Worm (Caenorhabditis elegans) whole organism, late embryonic: ENCODE data around the gene F45F2.10.
A peak's percentile ranks its signal among the peaks of the same experiment; 100 is the strongest.

Source experiments
- C38D4.7 ChIP-seq: fragments of 200-800 bp; sonication (Bioruptor generic); optimal IDR thresholded peaks from 2 replicates; lab custom pipeline; 2018; ENCODE audit warnings: mild to moderate bottlenecking, missing genetic modification characterization, moderate library complexity, missing compliant biosample characterization
- K02D7.2 ChIP-seq: sonication (generic microtip); optimal IDR thresholded peaks from 2 replicates; lab custom pipeline; 2017; ENCODE audit warnings: mild to moderate bottlenecking, missing genetic modification characterization, missing compliant biosample characterization
- K09A11.1 ChIP-seq: sonication (generic microtip); optimal IDR thresholded peaks from 2 replicates; lab custom pipeline; 2017; ENCODE audit warnings: antibody characterized with exemption, mild to moderate bottlenecking, missing genetic modification characterization, missing compliant biosample characterization; ENCODE audit not compliant: insufficient read depth
- Y22D7AL.16 ChIP-seq: sonication (generic microtip); optimal IDR thresholded peaks from 2 replicates; lab custom pipeline; 2016; ENCODE audit warnings: missing genetic modification characterization, missing compliant biosample characterization
- ahr-1 ChIP-seq: sonication (generic microtip); optimal IDR thresholded peaks from 2 replicates; lab custom pipeline; 2016; ENCODE audit warnings: missing genetic modification characterization, missing compliant biosample characterization
- ama-1 ChIP-seq: fragments of 150-350 bp; optimal IDR thresholded peaks from 2 replicates; lab custom pipeline; 2014
- ceh-18 ChIP-seq: sonication (generic microtip); optimal IDR thresholded peaks from 2 replicates; lab custom pipeline; 2016; ENCODE audit warnings: missing genetic modification characterization, missing compliant biosample characterization
- ceh-19 ChIP-seq: fragments of 200-800 bp; sonication (Bioruptor generic); optimal IDR thresholded peaks from 2 replicates; lab custom pipeline; 2018; ENCODE audit warnings: mild to moderate bottlenecking, missing genetic modification characterization, missing compliant biosample characterization
- ceh-22 ChIP-seq: sonication (generic microtip); optimal IDR thresholded peaks from 2 replicates; lab custom pipeline; 2017; ENCODE audit warnings: missing biosample characterization, missing genetic modification characterization
- ceh-30 ChIP-seq: fragments of 150-350 bp; optimal IDR thresholded peaks from 2 replicates; lab custom pipeline; 2014; ENCODE audit warnings: missing biosample characterization, missing genetic modification characterization
- ceh-34 ChIP-seq: sonication (generic microtip); optimal IDR thresholded peaks from 2 replicates; lab custom pipeline; 2016; ENCODE audit warnings: mild to moderate bottlenecking, missing genetic modification characterization, missing compliant biosample characterization
- ceh-45 ChIP-seq: fragments of 200-800 bp; sonication (Bioruptor generic); IDR thresholded peaks from 2 replicates; pipeline ENCODE4 v1.3.6; 2022; ENCODE audit warnings: missing genetic modification reagents, missing genetic modification characterization, missing compliant biosample characterization
- ceh-48 ChIP-seq: sonication (generic microtip); optimal IDR thresholded peaks from 2 replicates; lab custom pipeline; 2016; ENCODE audit warnings: missing genetic modification characterization, inconsistent platforms, missing compliant biosample characterization
- ceh-6 ChIP-seq: fragments of 200-800 bp; sonication (Bioruptor generic); optimal IDR thresholded peaks from 2 replicates; lab custom pipeline; 2018; ENCODE audit warnings: mild to moderate bottlenecking, missing genetic modification characterization, missing compliant biosample characterization
- ceh-9 ChIP-seq: sonication (generic microtip); optimal IDR thresholded peaks from 2 replicates; lab custom pipeline; 2016; ENCODE audit warnings: mild to moderate bottlenecking, missing genetic modification characterization, inconsistent platforms, missing compliant biosample characterization
- che-1 ChIP-seq: sonication (generic microtip); optimal IDR thresholded peaks from 2 replicates; lab custom pipeline; 2016; ENCODE audit warnings: mild to moderate bottlenecking, missing genetic modification characterization, missing compliant biosample characterization
- dve-1 ChIP-seq: sonication (generic microtip); optimal IDR thresholded peaks from 2 replicates; lab custom pipeline; 2017; ENCODE audit warnings: antibody characterized with exemption, mild to moderate bottlenecking, missing genetic modification characterization, missing compliant biosample characterization
- elt-2 ChIP-seq: sonication (generic microtip); optimal IDR thresholded peaks from 2 replicates; lab custom pipeline; 2016; ENCODE audit warnings: missing genetic modification reagents, missing genetic modification characterization, missing compliant biosample characterization
- elt-4 ChIP-seq: sonication (generic microtip); optimal IDR thresholded peaks from 2 replicates; lab custom pipeline; 2016; ENCODE audit warnings: missing genetic modification characterization, missing compliant biosample characterization
- ets-4 ChIP-seq: sonication (generic microtip); optimal IDR thresholded peaks from 2 replicates; lab custom pipeline; 2016; ENCODE audit warnings: missing genetic modification characterization, missing compliant biosample characterization
- fkh-10 ChIP-seq: fragments of 150-350 bp; optimal IDR thresholded peaks from 2 replicates; lab custom pipeline; 2014; ENCODE audit warnings: missing biosample characterization, missing genetic modification reagents, missing genetic modification characterization
- hlh-13 ChIP-seq: fragments of 200-800 bp; sonication (Bioruptor generic); optimal IDR thresholded peaks from 2 replicates; lab custom pipeline; 2018; ENCODE audit warnings: mild to moderate bottlenecking, missing genetic modification characterization, missing compliant biosample characterization
- hlh-30 ChIP-seq: sonication (generic microtip); optimal IDR thresholded peaks from 2 replicates; lab custom pipeline; 2017; ENCODE audit warnings: antibody characterized with exemption, missing genetic modification characterization, missing compliant biosample characterization; ENCODE audit not compliant: insufficient read depth
- hlh-6 ChIP-seq: sonication (generic microtip); optimal IDR thresholded peaks from 2 replicates; lab custom pipeline; 2016; ENCODE audit warnings: missing genotype, missing genetic modification characterization, missing compliant biosample characterization
- lim-6 ChIP-seq: sonication (generic microtip); optimal IDR thresholded peaks from 2 replicates; lab custom pipeline; 2016; ENCODE audit warnings: missing genetic modification characterization, missing compliant biosample characterization
- lin-11 ChIP-seq: fragments of 200-800 bp; sonication (Bioruptor generic); optimal IDR thresholded peaks from 2 replicates; lab custom pipeline; 2018; ENCODE audit warnings: mild to moderate bottlenecking, missing genetic modification characterization, missing compliant biosample characterization
- nfya-1 ChIP-seq: sonication (generic microtip); optimal IDR thresholded peaks from 2 replicates; lab custom pipeline; 2017; ENCODE audit warnings: missing genetic modification characterization, mild to moderate bottlenecking, missing compliant biosample characterization, antibody characterized with exemption, moderate library complexity
- nhr-232 ChIP-seq: sonication (generic microtip); optimal IDR thresholded peaks from 2 replicates; lab custom pipeline; 2016; ENCODE audit warnings: missing genetic modification characterization, missing compliant biosample characterization
- pha-4 ChIP-seq: fragments of 150-350 bp; optimal IDR thresholded peaks from 2 replicates; lab custom pipeline; 2018; ENCODE audit warnings: missing biosample characterization, missing genetic modification reagents, missing genetic modification characterization
- pros-1 ChIP-seq: fragments of 150-350 bp; optimal IDR thresholded peaks from 2 replicates; lab custom pipeline; 2014; ENCODE audit warnings: missing biosample characterization, missing genetic modification reagents, missing genetic modification characterization
- rnt-1 ChIP-seq: sonication (generic microtip); optimal IDR thresholded peaks from 2 replicates; lab custom pipeline; 2016; ENCODE audit warnings: missing genetic modification characterization, missing compliant biosample characterization
- sox-2 ChIP-seq: fragments of 200-800 bp; sonication (Bioruptor generic); IDR thresholded peaks from 2 replicates; pipeline ENCODE4 v1.3.6; 2022; ENCODE audit warnings: missing genetic modification reagents, missing genetic modification characterization, missing compliant biosample characterization
- syd-9 ChIP-seq: sonication (generic microtip); optimal IDR thresholded peaks from 2 replicates; lab custom pipeline; 2016; ENCODE audit warnings: mild to moderate bottlenecking, missing genetic modification characterization, moderate library complexity, missing compliant biosample characterization
- tbx-7 ChIP-seq: sonication (generic microtip); optimal IDR thresholded peaks from 2 replicates; lab custom pipeline; 2016; ENCODE audit warnings: missing genotype, missing genetic modification characterization, missing compliant biosample characterization
- unc-86 ChIP-seq: sonication (generic microtip); optimal IDR thresholded peaks from 2 replicates; lab custom pipeline; 2016; ENCODE audit warnings: missing genetic modification characterization, missing compliant biosample characterization
- zip-5 ChIP-seq: sonication (generic microtip); optimal IDR thresholded peaks from 2 replicates; lab custom pipeline; 2016; ENCODE audit warnings: missing genetic modification characterization, missing compliant biosample characterization

The F45F2.10 gene

DNA sequence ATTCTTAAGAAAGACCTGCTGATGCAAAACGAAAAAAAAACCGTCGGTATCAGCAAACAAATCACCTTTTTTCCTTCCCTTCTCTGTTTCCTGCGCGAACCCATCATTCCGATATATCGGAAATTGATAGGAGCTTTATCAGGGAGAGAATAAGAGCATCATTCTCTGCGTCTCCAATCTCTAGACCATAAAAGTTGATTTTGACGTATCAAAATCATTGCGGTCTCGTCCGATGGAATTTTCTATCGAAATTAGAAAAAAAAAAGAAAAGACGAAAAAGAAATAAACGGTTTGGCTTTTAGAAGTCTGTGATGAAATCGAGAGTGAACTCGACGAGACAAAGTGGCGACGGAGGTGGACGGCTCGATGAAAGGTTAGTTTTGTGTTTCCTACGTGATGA lies 30.3 kb upstream of the F45F2.10 start, which contains the start of gene stdh-4:
stdh-4 (plus strand) TSS at position 301 of the 400 bp plus-strand sequence.
- TF ChIP-seq pha-4 (tag; lab: Kevin White, UChicago) (no peak), ets-4 (no peak), ceh-30 (tag; lab: Kevin White, UChicago) (no peak), lin-11 (tag; lab: Kevin White, UChicago) (no peak), ceh-22 (tag; lab: Kevin White, UChicago) (no peak), ahr-1 (tag; lab: Kevin White, UChicago) (no peak), elt-2 (no peak), C38D4.7 (GFP tag; lab: Kevin White, UChicago) (no peak), ceh-48 (tag; lab: Kevin White, UChicago) (no peak), K02D7.2 (tag; lab: Kevin White, UChicago) (no peak)

- TF ChIP-seq C38D4.7 (GFP tag; lab: Kevin White, UChicago): no peak
- peak; percentile 1 for TF ChIP-seq elt-4 (tag; lab: Kevin White, UChicago)
- TF ChIP-seq unc-86 (tag; lab: Kevin White, UChicago): no peak
- no peak for TF ChIP-seq lim-6 (tag; lab: Kevin White, UChicago)
- TF ChIP-seq, all 69 proteins: peak for 1
These were observed 27.0 kb upstream of the F45F2.10 start, which contains the start of the genes slc-17.8 and asns-1 for ce11 chrV:8545531-8546224. Gene slc-17.8 (minus strand): TSS chrV:8545581. Gene asns-1 (plus strand): TSS chrV:8546174.

DNA sequence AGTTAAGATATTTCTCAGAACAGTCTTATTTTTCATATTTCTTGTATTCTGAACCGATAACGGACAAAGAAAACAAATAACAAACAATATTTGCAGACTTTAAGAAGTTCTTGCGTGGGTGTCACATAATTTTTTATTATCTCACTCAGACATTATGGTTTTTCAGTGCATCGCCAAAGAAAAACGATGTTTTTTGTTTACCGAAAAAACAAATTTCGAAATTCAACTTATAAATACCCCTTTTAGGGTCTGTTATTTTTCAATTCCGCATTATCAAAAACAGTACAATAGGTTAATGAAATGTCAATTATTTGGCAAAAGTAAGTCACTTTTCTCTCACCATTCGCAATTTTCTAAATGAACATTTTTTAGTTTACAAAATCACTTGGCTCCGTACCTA lies 18.4 kb upstream of the F45F2.10 start, which contains the start of gene otpl-4:
otpl-4 (plus strand) TSS at position 301 of the 400 bp plus-strand sequence.
- TF ChIP-seq ama-1 (lab: Kevin White, UChicago) (no peak), ceh-45 (GFP tag; lab: Robert Waterston, UW) (no peak), hlh-13 (GFP tag; lab: Kevin White, UChicago) (no peak), che-1 (tag; lab: Kevin White, UChicago) (no peak), Y22D7AL.16 (tag; lab: Kevin White, UChicago) (no peak), ceh-19 (GFP tag; lab: Kevin White, UChicago) (no peak), K09A11.1 (tag; lab: Kevin White, UChicago) (no peak), ceh-18 (no peak), syd-9 (tag; lab: Kevin White, UChicago) (no peak), sox-2 (no peak), ceh-6 (no peak), elt-4 (tag; lab: Kevin White, UChicago) (no peak), ceh-34 (no peak), nhr-232 (tag; lab: Kevin White, UChicago) (no peak), hlh-30 (tag; lab: Kevin White, UChicago) (no peak), unc-86 (tag; lab: Kevin White, UChicago) (no peak), nfya-1 (tag; lab: Kevin White, UChicago) (no peak), hlh-6 (tag; lab: Kevin White, UChicago) (no peak)

DNA sequence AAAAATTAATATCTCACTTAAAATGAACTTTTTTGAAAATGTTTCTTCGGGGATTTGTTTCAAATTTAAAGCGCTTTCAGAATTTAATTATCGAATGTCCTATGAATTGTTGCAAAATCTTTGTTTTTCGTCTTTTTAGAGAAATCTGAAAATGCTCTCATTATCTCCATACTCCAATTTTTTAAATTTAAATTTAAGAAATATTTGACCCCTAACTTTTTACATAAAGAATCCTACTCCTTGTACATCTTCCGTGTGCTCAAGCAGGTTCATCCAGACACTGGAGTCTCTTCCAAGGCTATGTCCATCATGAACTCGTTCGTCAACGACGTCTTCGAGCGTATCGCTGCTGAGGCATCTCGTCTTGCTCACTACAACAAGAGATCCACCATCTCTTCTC lies 17.5 kb upstream of the F45F2.10 start, which contains the start of gene his-39:
his-39 (plus strand) TSS at position 301 of the 400 bp plus-strand sequence.
- no peak for TF ChIP-seq hlh-6 (tag; lab: Kevin White, UChicago)
- no peak for TF ChIP-seq K02D7.2 (tag; lab: Kevin White, UChicago)
- TF ChIP-seq ceh-34: no peak
- TF ChIP-seq hlh-30 (tag; lab: Kevin White, UChicago): no peak
- TF ChIP-seq ceh-9 (tag; lab: Kevin White, UChicago): no peak
- TF ChIP-seq pha-4 (tag; lab: Kevin White, UChicago): no peak
- TF ChIP-seq rnt-1: no peak
- no peak for TF ChIP-seq pros-1
- TF ChIP-seq zip-5: no peak
- TF ChIP-seq syd-9 (tag; lab: Kevin White, UChicago): no peak
- no peak for TF ChIP-seq ceh-22 (tag; lab: Kevin White, UChicago)
- TF ChIP-seq nfya-1 (tag; lab: Kevin White, UChicago): no peak
- no peak for TF ChIP-seq tbx-7 (tag; lab: Kevin White, UChicago)
- no peak for TF ChIP-seq dve-1
- no peak for TF ChIP-seq fkh-10 (GFP tag; lab: Kevin White, UChicago)
- TF ChIP-seq elt-4 (tag; lab: Kevin White, UChicago): no peak
